Worm (Caenorhabditis elegans) whole organism, L4/young adult: ENCODE data around the gene K06H6.2.

Experiments used
- W03F9.2 ChIP-seq: fragments of 150-350 bp; optimal IDR thresholded peaks from 2 replicates; lab custom pipeline; 2014; ENCODE audit warnings: missing biosample characterization, missing genetic modification characterization
- dao-5 ChIP-seq: sonication (generic microtip); optimal IDR thresholded peaks from 2 replicates; lab custom pipeline; 2016; ENCODE audit warnings: missing genotype, missing genetic modification characterization, moderate library complexity, missing compliant biosample characterization
- him-1 ChIP-seq: sonication (generic microtip); optimal IDR thresholded peaks from 2 replicates; lab custom pipeline; 2016; ENCODE audit warnings: missing genotype, missing genetic modification reagents, missing genetic modification characterization, missing compliant biosample characterization

K06H6.2 gene

ce11 chrV:609671-610070 lies 24.1 kb downstream of the K06H6.2 start, which contains the start of gene srlf-36:
TSS of gene srlf-36 (minus strand) at chrV:609771.
- TF ChIP-seq W03F9.2 (tag; lab: Kevin White, UChicago) (no peak), him-1 (tag; lab: Kevin White, UChicago) (no peak)

- TF ChIP-seq him-1 (tag; lab: Kevin White, UChicago) = no peak
- no peak for TF ChIP-seq W03F9.2 (tag; lab: Kevin White, UChicago)
- TF ChIP-seq dao-5 (tag; lab: Kevin White, UChicago) = no peak
Measured at ce11 chrV:610217-610616, 24.6 kb downstream of the K06H6.2 start, which contains the start of gene nhr-90. TSS of gene nhr-90 (plus strand) at chrV:610512.

- TF ChIP-seq W03F9.2 (tag; lab: Kevin White, UChicago) (no peak), dao-5 (tag; lab: Kevin White, UChicago) (no peak), him-1 (tag; lab: Kevin White, UChicago) (no peak)
Measured at ce11 chrV:615275-615674, 29.7 kb downstream of the K06H6.2 start, which contains the start of gene F48G7.13. TSS of gene F48G7.13 (plus strand) at chrV:615575.

ce11 chrV:617917-618316 lies 32.3 kb downstream of the K06H6.2 start:
- TF ChIP-seq dao-5 (tag; lab: Kevin White, UChicago) (no peak), him-1 (tag; lab: Kevin White, UChicago) (no peak), W03F9.2 (tag; lab: Kevin White, UChicago) (no peak)

- TF ChIP-seq W03F9.2 (tag; lab: Kevin White, UChicago) = peak; percentile 36
- TF ChIP-seq dao-5 (tag; lab: Kevin White, UChicago) = no peak
Measured at ce11 chrV:619054-619453, 33.5 kb downstream of the K06H6.2 start, which contains the start of gene F48G7.4. TSS of gene F48G7.4 (plus strand) at chrV:619453.

- no peak for TF ChIP-seq W03F9.2 (tag; lab: Kevin White, UChicago)
- no peak for TF ChIP-seq dao-5 (tag; lab: Kevin White, UChicago)
- no peak for TF ChIP-seq him-1 (tag; lab: Kevin White, UChicago)
Measured at ce11 chrV:620987-621386, 35.4 kb downstream of the K06H6.2 start.

ce11 chrV:622902-623301 lies 37.3 kb downstream of the K06H6.2 start, which contains the start of gene F48G7.5:
TSS of gene F48G7.5 (minus strand) at chrV:622935.
- TF ChIP-seq dao-5 (tag; lab: Kevin White, UChicago) (no peak), him-1 (tag; lab: Kevin White, UChicago) (no peak)

ce11 chrV:624922-625321 lies 39.4 kb downstream of the K06H6.2 start, which contains the start of gene srt-17:
TSS of gene srt-17 (minus strand) at chrV:625022.
- TF ChIP-seq dao-5 (tag; lab: Kevin White, UChicago) = no peak
- TF ChIP-seq W03F9.2 (tag; lab: Kevin White, UChicago) = no peak
- TF ChIP-seq him-1 (tag; lab: Kevin White, UChicago) = no peak

ce11 chrV:626321-626720 lies 40.7 kb downstream of the K06H6.2 start, which contains the start of gene F48G7.7:
TSS of gene F48G7.7 (minus strand) at chrV:626421.
- TF ChIP-seq dao-5 (tag; lab: Kevin White, UChicago) (no peak), W03F9.2 (tag; lab: Kevin White, UChicago) (no peak), him-1 (tag; lab: Kevin White, UChicago) (no peak)

ce11 chrV:627585-627984 lies 42.0 kb downstream of the K06H6.2 start, which contains the start of gene F48G7.8:
TSS of gene F48G7.8 (minus strand) at chrV:627685.
- TF ChIP-seq dao-5 (tag; lab: Kevin White, UChicago) (no peak), him-1 (tag; lab: Kevin White, UChicago) (no peak), W03F9.2 (tag; lab: Kevin White, UChicago) (no peak)

- no peak for TF ChIP-seq dao-5 (tag; lab: Kevin White, UChicago)
- TF ChIP-seq him-1 (tag; lab: Kevin White, UChicago) = no peak
- TF ChIP-seq W03F9.2 (tag; lab: Kevin White, UChicago) = no peak
Measured at ce11 chrV:628527-628926, 43.0 kb downstream of the K06H6.2 start, which contains the start of gene F48G7.9. TSS of gene F48G7.9 (minus strand) at chrV:628627.

- TF ChIP-seq W03F9.2 (tag; lab: Kevin White, UChicago) = no peak
- TF ChIP-seq dao-5 (tag; lab: Kevin White, UChicago) = no peak
- TF ChIP-seq him-1 (tag; lab: Kevin White, UChicago) = no peak
Measured at ce11 chrV:631832-632231, 46.3 kb downstream of the K06H6.2 start.

ce11 chrV:634855-635254 lies 49.3 kb downstream of the K06H6.2 start, which contains the start of gene F48G7.10:
TSS of gene F48G7.10 (minus strand) at chrV:634955.
- TF ChIP-seq dao-5 (tag; lab: Kevin White, UChicago) = no peak
- TF ChIP-seq W03F9.2 (tag; lab: Kevin White, UChicago) = no peak
- TF ChIP-seq him-1 (tag; lab: Kevin White, UChicago) = no peak

- TF ChIP-seq him-1 (tag; lab: Kevin White, UChicago) = no peak
- TF ChIP-seq W03F9.2 (tag; lab: Kevin White, UChicago) = no peak
- TF ChIP-seq dao-5 (tag; lab: Kevin White, UChicago) = no peak
Measured at ce11 chrV:635630-636029, 50.1 kb downstream of the K06H6.2 start.
